Worm (Caenorhabditis elegans) whole organism, L4/young adult: ENCODE data around the gene rmd-2.
"Not testable (repeated sequence)": the region's sequence is repeated elsewhere in the genome, so short reads cannot be mapped to it uniquely, and the experiment has no call there.

Experiments used
- W03F9.2 ChIP-seq: fragments of 150-350 bp; optimal IDR thresholded peaks from 2 replicates; lab custom pipeline; 2014; ENCODE audit warnings: missing biosample characterization, missing genetic modification characterization
- dao-5 ChIP-seq: sonication (generic microtip); optimal IDR thresholded peaks from 2 replicates; lab custom pipeline; 2016; ENCODE audit warnings: missing genotype, missing genetic modification characterization, moderate library complexity, missing compliant biosample characterization
- him-1 ChIP-seq: sonication (generic microtip); optimal IDR thresholded peaks from 2 replicates; lab custom pipeline; 2016; ENCODE audit warnings: missing genotype, missing genetic modification reagents, missing genetic modification characterization, missing compliant biosample characterization

Gene rmd-2

DNA sequence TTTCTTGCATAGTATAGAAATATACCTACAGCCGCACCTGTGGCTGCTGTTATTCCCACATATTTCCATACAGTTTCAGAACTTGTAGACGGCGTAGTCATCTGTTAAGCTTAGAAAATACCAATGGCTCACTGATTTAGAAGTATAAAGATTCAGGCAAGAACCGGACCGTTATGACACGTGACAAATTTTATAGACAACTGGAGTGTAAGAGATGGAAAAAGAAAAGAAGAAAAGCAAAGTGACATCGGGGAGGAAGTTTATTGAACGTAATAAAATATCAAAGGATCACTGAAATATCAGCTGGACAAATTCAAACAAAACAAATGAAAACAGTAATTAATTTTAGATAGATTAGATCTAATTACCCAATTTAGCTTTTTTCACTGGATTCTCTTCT is at the start of gene rmd-2:
Gene rmd-2, minus strand, starts transcription at position 101 of the 400 bp plus-strand sequence.
- no peak for TF ChIP-seq him-1 (tag; lab: Kevin White, UChicago)
- TF ChIP-seq W03F9.2 (tag; lab: Kevin White, UChicago), result no peak
- no peak for TF ChIP-seq dao-5 (tag; lab: Kevin White, UChicago)

DNA sequence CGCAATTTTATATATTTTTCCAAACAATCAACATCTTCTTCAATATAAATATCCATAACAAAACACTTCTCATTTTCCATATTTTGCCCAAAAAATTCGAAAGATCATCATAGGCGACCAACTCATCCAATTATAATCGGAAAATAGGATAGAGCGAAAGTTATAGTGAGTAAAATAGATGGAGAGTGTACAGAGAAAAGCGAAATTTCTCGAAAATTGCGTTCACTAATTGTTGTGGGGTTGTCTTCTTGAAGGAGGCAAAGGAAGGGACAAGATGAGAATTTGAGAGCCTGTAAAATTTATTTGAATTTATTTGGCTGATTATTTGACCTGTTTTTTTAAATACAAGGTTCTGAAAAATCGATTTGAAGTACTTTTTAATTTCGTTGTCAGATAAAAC is 49.5 kb upstream of the rmd-2 start:
- TF ChIP-seq him-1 (tag; lab: Kevin White, UChicago) (no peak), W03F9.2 (tag; lab: Kevin White, UChicago) (no peak), dao-5 (tag; lab: Kevin White, UChicago) (no peak)

DNA sequence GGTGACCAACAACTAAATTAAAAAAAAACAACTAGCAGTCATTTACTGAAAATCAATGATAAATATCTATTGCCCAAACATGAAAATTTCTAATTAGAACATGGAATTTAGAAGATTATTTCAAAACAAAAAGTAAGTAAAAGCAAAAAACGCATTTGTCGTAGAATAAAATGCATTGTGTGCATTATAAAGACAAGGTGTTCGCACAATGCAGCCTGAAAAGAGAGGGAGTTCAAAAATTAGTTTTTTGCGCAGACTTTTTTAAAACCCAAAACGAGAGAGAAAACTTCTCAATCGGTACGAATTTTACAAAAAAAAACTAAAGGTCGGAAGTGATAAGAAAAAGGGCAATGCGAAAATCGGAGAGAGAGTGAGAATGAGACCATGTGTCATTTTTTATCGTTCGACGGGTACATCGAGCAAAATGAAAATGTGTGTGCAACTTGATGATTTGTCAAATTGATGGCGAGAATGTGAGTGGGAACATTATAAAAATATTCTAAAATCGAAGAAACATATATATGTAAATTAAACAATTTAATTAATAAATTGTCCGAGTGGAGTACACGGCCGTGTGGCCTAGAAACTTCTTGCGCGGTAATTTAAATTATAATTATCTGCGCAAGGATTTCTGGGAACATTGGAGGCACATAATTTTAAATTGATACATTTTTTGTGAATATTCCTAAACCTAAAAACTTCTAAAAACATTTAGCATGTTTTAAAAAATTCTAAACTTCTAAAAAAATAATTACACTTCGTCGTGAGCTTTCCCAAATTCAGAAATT is 45.5 kb upstream of the rmd-2 start:
- TF ChIP-seq him-1 (tag; lab: Kevin White, UChicago) (no peak), W03F9.2 (tag; lab: Kevin White, UChicago) (no peak), dao-5 (tag; lab: Kevin White, UChicago) (no peak)

DNA sequence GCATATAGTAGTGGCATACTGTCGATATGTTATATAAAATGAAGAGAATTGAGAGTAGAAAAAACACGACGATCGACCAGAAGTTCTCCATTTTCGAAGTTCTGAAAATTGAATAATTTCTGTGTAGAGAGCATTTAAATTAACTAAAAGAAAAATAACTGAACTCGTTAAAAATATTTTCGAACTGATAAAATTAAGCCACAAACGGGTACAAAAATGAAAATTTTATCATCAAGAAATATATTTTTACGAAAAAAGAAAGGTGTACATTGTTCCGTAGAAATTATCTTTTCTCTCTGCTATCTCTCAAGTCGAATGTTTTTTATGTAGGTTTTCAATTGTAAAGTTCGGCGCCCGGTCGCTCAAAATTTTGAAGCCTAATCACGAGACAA is 44.9 kb upstream of the rmd-2 start, which contains the start of gene acl-2:
Gene acl-2, minus strand, starts transcription at position 101 of the 392 bp plus-strand sequence.
- TF ChIP-seq W03F9.2 (tag; lab: Kevin White, UChicago) (no peak), dao-5 (tag; lab: Kevin White, UChicago) (no peak), him-1 (tag; lab: Kevin White, UChicago) (no peak)

DNA sequence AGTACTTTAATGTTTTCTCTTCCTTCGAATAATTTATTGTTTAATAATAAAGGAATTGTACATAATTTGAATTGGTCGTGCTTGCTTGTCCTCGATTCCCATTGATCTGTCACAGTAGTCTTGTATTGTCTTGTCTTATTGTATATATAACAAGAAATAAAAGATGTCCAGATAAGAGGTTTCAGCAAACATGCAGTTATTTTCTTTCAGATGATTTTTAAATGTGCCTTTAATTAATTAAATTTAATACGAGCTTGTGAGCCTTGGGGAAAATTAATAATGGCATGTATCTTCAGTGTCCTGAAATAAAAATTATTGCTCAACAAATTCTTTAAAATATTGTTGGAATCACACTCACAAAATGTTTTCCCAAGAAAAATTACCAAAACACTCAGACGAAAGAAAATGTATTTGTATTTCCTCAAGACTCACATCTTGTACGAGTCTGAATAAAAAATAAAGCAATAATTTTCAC is 37.0 kb upstream of the rmd-2 start:
- TF ChIP-seq W03F9.2 (tag; lab: Kevin White, UChicago) (no peak), dao-5 (tag; lab: Kevin White, UChicago) (no peak), him-1 (tag; lab: Kevin White, UChicago) (no peak)

DNA sequence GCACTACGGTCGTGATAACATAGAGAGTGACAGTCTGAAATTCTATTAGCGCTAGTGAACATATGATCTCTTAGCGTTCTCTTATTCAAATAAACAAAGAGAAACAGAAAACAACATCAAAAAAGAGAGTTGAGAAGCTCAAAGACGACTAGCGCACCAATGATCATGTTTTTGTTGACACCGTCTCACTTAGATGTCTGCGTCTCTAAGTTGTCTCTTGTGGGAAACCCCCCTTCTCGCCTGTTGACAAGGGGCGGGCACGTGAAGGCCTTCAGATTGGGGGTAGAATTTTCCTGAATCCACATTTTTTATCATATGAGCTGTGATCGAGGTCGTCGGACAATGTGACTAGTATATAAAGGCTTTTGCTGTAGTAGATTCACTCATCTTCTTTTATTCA is 33.9 kb upstream of the rmd-2 start:
- TF ChIP-seq him-1 (tag; lab: Kevin White, UChicago) (no peak), W03F9.2 (tag; lab: Kevin White, UChicago) (no peak), dao-5 (tag; lab: Kevin White, UChicago) (no peak)

DNA sequence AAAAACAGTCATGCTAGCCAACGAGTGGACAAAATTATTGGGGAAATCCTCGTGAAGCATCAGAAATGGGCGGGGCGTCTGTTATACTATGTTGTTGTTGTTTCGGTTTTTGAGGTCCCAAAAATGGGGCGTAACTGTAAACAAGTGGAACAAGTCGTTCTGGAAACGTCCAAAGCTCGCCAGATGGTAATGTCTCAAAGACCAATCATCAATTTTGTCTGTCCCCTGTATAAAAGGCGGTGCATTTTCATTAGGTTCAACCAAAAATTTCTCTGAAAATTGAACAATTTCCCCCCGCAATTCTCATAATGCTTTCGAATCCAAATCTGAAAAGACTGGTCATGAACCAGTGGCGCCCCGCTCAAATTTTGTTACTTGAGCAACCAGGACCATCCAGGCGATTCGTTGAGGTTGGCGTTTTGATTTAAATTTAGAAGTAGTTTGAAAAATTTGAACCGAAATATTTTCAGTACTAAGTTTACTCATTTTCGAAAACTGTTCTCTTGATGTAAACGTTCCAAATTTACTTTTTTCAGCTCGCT is 33.1 kb upstream of the rmd-2 start:
- no peak for TF ChIP-seq dao-5 (tag; lab: Kevin White, UChicago)
- TF ChIP-seq W03F9.2 (tag; lab: Kevin White, UChicago), result no peak
- no peak for TF ChIP-seq him-1 (tag; lab: Kevin White, UChicago)

DNA sequence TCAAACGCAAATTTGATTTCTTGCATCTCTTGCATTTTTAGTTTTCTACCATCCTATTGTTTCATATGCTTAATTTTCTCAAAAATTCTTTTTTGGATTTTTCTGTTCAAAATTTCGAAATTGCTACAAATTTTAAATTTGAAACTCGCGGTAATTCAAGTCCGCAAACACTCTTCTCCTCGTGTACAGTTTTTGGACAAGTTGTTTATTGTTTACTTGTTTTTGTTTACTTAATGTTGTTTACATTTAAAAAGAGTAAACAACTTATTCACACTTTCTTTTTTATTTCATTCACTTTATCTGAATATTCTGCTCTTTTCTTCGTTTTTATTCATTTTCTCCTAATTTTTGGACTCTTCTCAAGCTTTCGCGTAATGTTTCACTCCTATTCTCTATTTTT is 32.2 kb upstream of the rmd-2 start:
- TF ChIP-seq dao-5 (tag; lab: Kevin White, UChicago) (no peak), W03F9.2 (tag; lab: Kevin White, UChicago) (peak; percentile 15)

DNA sequence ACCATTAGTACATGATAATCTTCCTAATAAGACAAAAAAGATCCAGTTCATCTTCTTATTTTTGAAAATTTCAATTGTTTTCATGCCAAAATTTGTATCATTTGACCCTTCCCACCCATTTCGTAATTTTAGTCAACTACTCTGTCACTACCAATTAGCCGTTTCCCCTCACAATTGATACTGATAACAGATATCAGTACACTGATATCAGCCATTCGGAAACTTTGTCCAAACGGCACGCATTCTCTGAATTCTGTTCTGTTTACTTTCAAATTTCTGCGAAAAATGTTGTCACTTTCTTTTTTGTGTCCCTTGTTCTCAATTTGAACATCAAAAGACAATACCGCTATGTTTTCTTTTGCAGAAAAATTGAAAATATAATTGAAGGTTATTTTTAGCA is 26.6 kb upstream of the rmd-2 start:
- TF ChIP-seq dao-5 (tag; lab: Kevin White, UChicago), result no peak

DNA sequence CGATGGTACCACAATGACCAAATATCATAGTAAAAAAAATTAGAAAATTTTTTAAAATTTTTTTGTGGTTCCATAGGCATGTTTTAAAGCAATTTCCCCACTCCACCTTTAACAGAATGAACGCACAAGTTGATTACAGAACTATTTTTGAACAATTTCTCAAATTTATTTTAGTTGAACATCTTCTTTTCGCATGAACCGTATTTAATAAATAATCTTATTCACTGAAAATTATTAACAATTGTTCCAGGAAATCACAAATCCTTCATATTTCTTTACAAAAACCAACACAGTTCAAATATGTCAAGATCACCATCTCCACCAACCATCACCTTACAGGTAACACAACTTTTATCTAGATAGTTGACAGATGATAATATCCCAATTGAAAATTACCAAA is 25.5 kb upstream of the rmd-2 start, which contains the start of gene lea-1:
Gene lea-1, plus strand, starts transcription at position 301 of the 400 bp plus-strand sequence.
- TF ChIP-seq dao-5 (tag; lab: Kevin White, UChicago) (no peak), W03F9.2 (tag; lab: Kevin White, UChicago) (no peak), him-1 (tag; lab: Kevin White, UChicago) (no peak)

DNA sequence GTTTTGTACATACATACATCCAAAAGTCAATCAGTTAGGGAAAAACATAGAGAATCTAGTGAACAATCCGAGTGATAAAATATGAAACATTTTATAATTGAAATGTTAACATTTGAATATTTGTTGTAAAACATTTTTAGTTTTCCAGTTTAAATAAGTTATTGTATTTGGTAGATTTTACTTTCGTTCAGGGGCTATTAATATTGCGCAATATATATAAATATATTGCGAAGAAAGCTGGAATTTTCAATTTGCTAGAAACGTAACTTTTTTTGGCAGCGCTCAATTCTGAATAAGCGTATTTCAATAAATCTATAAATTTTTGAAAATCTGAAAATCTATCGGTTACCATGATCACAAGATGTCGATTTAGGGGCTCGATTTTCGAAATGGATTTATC is 21.4 kb upstream of the rmd-2 start:
- no peak for TF ChIP-seq W03F9.2 (tag; lab: Kevin White, UChicago)
- no peak for TF ChIP-seq him-1 (tag; lab: Kevin White, UChicago)
- no peak for TF ChIP-seq dao-5 (tag; lab: Kevin White, UChicago)

DNA sequence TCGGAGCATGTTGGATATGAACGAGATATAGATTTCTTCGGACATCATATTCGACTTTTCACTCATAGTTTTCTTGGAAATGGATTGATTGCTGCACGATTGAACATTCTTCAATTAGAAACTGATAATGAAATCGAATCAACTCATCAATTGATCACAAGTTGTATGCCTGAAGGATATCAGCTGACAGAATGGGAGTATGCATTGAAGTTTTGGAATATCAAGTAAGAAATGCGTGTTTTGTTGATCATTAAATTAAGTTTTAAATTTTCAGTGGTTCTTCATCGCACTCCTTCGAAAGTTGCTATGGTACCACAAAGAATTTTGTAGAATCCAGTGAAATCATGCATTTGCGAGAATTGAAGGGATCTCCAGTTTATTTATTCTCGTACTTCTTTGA is 20.3 kb upstream of the rmd-2 start:
- TF ChIP-seq him-1 (tag; lab: Kevin White, UChicago) (no peak), W03F9.2 (tag; lab: Kevin White, UChicago) (no peak), dao-5 (tag; lab: Kevin White, UChicago) (no peak)

DNA sequence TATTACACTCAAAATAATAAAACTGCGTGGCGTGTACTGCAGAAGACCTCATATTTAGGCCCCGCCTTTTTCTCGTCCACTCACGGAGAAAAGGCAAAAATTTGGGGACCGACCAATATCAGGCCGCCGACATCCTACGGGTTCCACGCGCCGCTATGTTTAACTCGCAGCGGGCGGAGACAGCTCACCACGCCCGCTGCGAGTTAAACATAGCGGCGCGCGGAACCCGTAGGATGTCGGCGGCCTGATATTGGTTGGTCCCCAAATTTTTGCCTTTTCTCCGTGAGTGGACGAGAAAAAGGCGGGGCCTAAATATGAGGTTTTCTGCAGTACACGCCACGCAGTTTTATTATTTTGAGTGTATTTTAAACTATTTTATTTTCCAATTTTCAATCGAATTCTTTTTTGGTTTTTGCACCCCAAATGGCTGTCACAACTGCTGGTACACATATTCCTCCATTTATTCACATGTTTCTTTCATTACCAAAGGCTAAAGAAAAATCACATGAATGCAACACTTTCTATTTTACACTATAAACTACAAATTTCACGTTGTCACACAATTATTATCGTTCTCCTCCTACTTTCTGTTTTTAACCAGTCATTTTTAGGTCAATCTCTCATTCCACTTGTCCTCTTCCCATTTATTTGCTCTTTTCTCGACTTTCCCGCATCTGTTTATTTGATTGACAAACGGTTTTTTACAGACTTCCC is 18.1 kb upstream of the rmd-2 start, which contains the start of gene uda-1:
Gene uda-1, plus strand, starts transcription at position 708 of the 714 bp plus-strand sequence.
- not testable (repeated sequence) for TF ChIP-seq dao-5, him-1, W03F9.2 (tag; lab: Kevin White, UChicago)
